Worm (Caenorhabditis elegans) whole organism, midembryonic: Measurements from ENCODE around the gene R08C7.8.

Source experiments
- T22C8.4 ChIP-seq: fragments of 200-800 bp; sonication (Bioruptor generic); IDR thresholded peaks from 2 replicates; pipeline ENCODE4 v1.3.6; 2022; ENCODE audit warnings: missing genetic modification characterization, missing compliant biosample characterization
- cog-1 ChIP-seq: sonication (generic microtip); optimal IDR thresholded peaks from 2 replicates; lab custom pipeline; 2016; ENCODE audit warnings: missing genetic modification characterization, missing compliant biosample characterization
- flt-1 ChIP-seq: fragments of 200-800 bp; sonication (Bioruptor generic); IDR thresholded peaks from 2 replicates; pipeline ENCODE4 v1.3.6; 2022; ENCODE audit warnings: missing genetic modification characterization, missing compliant biosample characterization
- klf-2 ChIP-seq: fragments of 200-800 bp; sonication (Bioruptor generic); conservative IDR thresholded peaks from 2 replicates; pipeline ENCODE4 v1.3.6; 2022; ENCODE audit warnings: missing genetic modification reagents, missing genetic modification characterization, missing compliant biosample characterization
- med-1 ChIP-seq: sonication (generic microtip); optimal IDR thresholded peaks from 2 replicates; lab custom pipeline; 2017; ENCODE audit warnings: missing genetic modification characterization, mild to moderate bottlenecking, missing compliant biosample characterization, antibody characterized with exemption, missing genetic modification reagents; ENCODE audit not compliant: insufficient read depth
- ref-1 ChIP-seq: fragments of 200-800 bp; sonication (Bioruptor generic); conservative IDR thresholded peaks from 2 replicates; pipeline ENCODE4 v1.3.6; 2022; ENCODE audit warnings: missing genetic modification reagents, missing genetic modification characterization, missing compliant biosample characterization
- tab-1 ChIP-seq: fragments of 200-800 bp; sonication (Bioruptor generic); IDR thresholded peaks from 2 replicates; pipeline ENCODE4 v1.3.6; 2022; ENCODE audit warnings: missing genetic modification characterization, missing compliant biosample characterization
- ztf-23 ChIP-seq: fragments of 200-800 bp; sonication (Bioruptor generic); IDR thresholded peaks from 2 replicates; pipeline ENCODE4 v1.3.6; 2022; ENCODE audit warnings: missing genetic modification reagents, missing genetic modification characterization, missing compliant biosample characterization
- ztf-29 ChIP-seq: fragments of 200-800 bp; sonication (Bioruptor generic); IDR thresholded peaks from 2 replicates; pipeline ENCODE4 v1.3.6; 2022; ENCODE audit warnings: missing genetic modification reagents, missing genetic modification characterization, missing compliant biosample characterization

Gene R08C7.8

DNA sequence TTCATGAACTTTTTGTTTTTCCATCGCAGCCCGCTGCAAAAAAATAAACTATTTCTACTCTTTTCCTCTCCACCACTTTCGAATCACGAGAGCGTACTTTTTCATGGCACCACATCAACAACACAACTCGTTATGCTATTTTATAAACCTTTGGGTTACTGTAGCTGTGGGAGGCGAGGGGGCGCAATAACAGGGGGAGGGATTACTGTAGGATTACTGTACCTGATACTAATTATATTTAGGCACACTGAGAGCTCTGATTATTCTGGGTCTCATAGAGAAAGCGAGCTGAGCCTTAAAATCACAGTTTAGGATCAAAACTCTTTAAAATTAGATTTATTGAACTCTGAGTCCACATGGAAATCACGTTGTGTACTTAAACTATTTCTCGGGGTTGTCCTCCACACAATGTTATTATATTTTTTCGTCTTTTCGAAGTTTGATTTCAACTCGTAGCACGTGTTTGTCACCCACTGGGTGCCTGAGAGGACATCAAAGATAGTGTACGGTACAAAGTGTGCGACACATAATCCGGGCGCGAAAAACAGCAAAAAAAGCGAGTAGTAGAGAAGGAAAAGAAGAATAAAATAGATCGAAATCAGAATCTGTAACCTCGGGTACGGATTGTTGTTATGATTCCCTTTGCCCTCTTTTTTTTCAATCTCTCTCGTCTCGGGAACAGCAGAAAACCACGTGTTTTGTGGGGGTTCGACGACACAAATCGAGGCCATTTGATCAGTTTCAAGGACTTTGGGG, 38.3 kb upstream of the R08C7.8 start:
- TF ChIP-seq flt-1 (GFP tag; lab: Robert Waterston, UW) (no peak), ref-1 (GFP tag; lab: Robert Waterston, UW) (no peak), T22C8.4 (no peak), ztf-23 (GFP tag; lab: Robert Waterston, UW) (no peak), med-1 (no peak), cog-1 (tag; lab: Kevin White, UChicago) (no peak)

DNA sequence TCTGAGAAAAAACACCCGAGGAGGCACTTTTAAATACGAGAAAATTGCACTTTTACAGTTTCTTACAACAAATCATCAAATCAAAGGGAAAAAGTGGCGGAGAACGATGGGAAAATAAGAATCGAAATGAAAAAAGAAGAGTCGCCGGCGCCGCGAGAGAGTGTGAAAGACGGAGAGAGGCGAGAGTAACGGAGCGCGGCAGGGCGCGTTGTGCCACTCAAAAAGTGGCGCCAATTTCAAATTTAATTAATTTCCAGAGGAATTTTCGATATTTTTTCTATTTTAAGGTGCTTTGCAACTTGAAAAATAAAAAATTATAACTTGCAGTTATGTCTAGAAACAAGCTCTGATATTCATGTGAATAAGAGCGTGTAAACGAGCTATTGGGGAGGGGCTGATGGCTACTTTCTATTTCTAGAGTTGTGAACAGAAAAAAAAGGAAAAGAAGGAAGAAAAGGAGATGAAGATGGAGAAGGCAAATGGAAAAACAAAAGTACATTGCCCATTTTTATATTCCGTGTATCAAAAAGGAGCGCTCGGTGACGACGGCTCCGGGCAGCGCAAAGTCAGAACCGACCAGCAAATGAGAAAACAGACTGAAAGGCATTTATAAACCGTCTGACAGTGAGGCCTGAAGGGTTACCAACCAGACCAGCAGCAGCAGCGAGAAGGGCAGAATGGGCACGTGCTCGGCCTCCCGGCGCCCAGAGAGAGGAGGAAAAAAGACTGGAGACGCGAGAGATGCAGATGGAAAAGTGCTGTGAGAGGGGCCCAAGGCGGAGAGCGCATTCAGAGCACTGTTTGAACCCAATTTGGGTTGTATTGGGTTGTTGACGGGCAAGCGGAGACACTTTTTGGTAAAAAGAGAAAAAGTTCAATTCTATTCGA, 36.8 kb upstream of the R08C7.8 start:
- TF ChIP-seq flt-1 (GFP tag; lab: Robert Waterston, UW) = no peak
- TF ChIP-seq tab-1 = no peak
- TF ChIP-seq ztf-23 (GFP tag; lab: Robert Waterston, UW) = no peak
- no peak for TF ChIP-seq ref-1 (GFP tag; lab: Robert Waterston, UW)
- no peak for TF ChIP-seq ztf-29 (GFP tag; lab: Robert Waterston, UW)
- TF ChIP-seq med-1 = no peak
- TF ChIP-seq klf-2 (GFP tag; lab: Robert Waterston, UW) = no peak
- TF ChIP-seq T22C8.4 = no peak
- no peak for TF ChIP-seq cog-1 (tag; lab: Kevin White, UChicago)

DNA sequence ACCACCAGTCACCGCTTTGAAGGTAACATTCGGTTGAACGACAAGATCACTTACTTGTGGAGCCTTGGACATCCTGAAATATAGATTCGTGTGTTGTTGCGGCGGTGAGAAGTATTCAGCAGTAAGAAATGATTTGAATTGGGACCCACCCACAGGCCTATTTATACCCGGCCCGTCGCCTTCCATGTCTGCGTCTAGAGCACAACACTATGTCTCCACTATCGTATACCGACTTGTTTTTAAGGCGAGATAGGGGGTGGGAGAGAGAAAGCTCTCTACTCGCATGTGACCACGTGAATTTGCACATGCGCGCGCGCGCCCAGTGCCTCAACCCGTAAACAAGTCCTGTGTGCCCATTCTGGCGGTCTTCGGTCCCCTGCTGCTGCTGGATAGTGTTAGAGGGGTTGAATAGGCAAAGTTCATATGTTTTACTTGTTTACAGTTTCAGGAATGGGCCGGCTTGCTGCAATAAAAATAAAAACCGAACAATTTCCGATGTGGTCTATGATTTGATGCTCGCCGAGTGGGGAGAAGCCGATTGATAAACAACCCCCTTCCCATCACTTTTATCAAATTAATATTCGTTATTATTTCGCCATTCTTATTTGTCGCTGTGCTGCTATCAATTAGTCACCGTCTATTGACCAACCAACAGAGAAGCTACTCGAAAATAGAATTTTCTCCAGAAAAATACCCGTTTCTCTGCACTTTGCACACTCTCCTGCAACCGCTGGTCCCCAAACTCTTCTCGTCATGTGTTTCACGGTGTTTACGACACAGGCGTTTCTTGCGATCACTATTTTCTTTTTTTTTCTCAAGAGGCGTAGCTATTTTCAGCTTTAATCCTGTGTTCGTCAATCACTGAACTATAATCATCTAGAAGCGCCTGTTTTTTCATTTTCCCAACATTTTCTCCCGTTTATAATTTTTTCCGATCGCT, 35.7 kb upstream of the R08C7.8 start:
- TF ChIP-seq T22C8.4 = no peak
- TF ChIP-seq flt-1 (GFP tag; lab: Robert Waterston, UW) = peak; percentile 28; the same call in 1 of the 2 replicates
- TF ChIP-seq tab-1 = peak; percentile 63; the same call in 1 of the 2 replicates
- TF ChIP-seq ref-1 (GFP tag; lab: Robert Waterston, UW) = no peak; the same call in 1 of the 2 replicates

DNA sequence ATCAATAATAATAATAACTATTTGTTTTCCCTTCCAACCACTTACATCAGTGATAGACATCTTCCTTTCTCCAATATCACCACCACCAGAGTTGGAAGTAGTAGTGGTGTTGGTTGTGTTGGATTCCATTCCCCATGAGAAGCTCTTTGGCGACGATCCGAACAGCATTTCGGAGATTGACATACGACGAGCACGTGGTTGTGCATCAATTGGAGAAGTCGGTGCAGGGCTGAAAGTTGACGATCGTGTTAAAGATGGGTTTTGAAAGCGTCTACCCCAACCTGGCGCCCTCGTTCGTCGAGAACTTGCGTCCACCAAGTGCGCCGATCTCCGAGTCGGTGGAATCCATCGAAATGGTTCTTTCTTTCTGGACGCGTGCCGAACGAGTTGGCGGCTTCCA, 34.7 kb upstream of the R08C7.8 start:
- TF ChIP-seq ztf-23 (GFP tag; lab: Robert Waterston, UW) (no peak), ref-1 (GFP tag; lab: Robert Waterston, UW) (no peak), cog-1 (tag; lab: Kevin White, UChicago) (no peak), klf-2 (GFP tag; lab: Robert Waterston, UW) (no peak), med-1 (no peak), tab-1 (no peak), ztf-29 (GFP tag; lab: Robert Waterston, UW) (no peak), flt-1 (GFP tag; lab: Robert Waterston, UW) (no peak), T22C8.4 (no peak)

DNA sequence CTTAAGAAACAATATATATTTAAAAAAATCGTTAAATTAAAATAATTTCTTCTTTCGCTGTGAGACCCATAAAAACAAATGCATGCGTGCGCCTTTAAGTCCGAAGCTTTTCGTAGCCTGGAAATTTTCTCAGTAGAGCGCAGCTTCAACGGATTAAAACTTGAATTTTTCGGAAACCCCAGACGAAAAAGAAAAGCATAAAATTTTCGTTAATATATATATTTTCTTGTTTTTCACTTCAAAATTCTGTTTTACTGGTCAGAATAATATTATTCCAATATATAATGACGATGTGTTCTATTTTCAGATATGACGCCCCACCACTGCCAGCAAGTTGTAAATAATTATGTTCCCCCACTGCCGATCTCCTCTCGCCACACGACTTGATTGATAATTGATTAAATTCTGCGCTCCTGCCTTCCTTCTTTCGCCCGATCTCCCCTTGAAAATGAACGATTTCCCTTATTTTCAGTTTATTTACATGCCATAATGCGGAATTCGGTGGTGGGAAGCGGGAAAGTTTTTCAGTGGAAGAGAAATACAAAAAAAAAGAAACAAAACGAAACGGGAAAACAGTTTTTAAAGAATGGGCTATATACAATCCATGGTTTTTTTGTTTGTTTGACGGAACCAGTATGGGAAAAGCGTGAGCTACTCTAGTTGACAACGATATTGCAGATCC, 33.8 kb upstream of the R08C7.8 start:
- no peak for TF ChIP-seq ztf-23 (GFP tag; lab: Robert Waterston, UW)
- no peak for TF ChIP-seq flt-1 (GFP tag; lab: Robert Waterston, UW)
- no peak for TF ChIP-seq T22C8.4
- 0 out of 2 replicates have a peak, but pooled peaks have one; percentile 17 for TF ChIP-seq ztf-29 (GFP tag; lab: Robert Waterston, UW)
- TF ChIP-seq med-1 = no peak

DNA sequence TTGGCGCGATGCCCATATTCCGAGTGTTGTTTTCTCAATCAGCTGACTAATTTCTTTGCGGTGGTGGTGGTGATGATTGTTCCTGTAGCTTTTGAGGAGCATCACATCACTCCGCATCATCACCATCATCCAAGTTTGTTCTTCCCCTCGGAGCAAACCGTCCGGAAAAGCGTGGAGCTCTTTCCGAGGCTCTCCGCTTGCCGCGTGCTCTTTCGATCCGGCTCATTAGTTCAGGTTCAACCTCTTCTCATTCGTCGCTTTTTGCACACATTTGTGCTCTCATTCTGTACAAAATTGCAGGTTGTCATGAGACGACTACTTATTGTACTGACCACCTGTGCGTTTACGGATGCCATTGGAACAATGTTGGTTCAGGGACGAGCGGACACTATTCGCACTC, 30.8 kb upstream of the R08C7.8 start, which contains the start of gene M01H9.5:
TSS of gene M01H9.5 (plus strand) at position 301 of the 400 bp plus-strand sequence.
- TF ChIP-seq T22C8.4 = no peak
- TF ChIP-seq flt-1 (GFP tag; lab: Robert Waterston, UW) = no peak
- no peak for TF ChIP-seq ztf-23 (GFP tag; lab: Robert Waterston, UW)
- no peak for TF ChIP-seq ref-1 (GFP tag; lab: Robert Waterston, UW)
- no peak for TF ChIP-seq cog-1 (tag; lab: Kevin White, UChicago)
- no peak for TF ChIP-seq klf-2 (GFP tag; lab: Robert Waterston, UW)
- TF ChIP-seq ztf-29 (GFP tag; lab: Robert Waterston, UW) = no peak
- TF ChIP-seq med-1 = no peak
- no peak for TF ChIP-seq tab-1

DNA sequence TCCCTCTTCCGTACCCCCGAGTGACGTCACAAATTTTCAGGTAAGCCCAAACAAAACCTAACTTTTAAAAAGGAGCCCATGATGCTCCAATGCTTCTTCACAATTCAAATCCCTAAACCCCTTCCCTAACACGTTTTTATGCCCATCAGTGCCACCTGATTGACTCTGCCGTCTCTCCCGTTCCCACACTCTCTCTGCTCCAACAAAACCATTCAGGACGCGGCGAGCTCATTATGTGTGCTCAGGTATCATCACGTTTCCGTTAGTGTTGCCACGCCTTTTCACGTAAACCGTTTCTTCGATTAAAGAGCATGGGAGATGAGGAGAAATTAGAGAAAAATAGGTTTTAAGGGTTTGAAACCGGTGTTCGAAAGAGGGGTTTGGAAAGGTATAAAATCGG, 28.8 kb upstream of the R08C7.8 start, which contains the start of gene M01H9.2:
TSS of gene M01H9.2 (minus strand) at position 101 of the 400 bp plus-strand sequence.
- TF ChIP-seq T22C8.4 = no peak
- TF ChIP-seq tab-1 = no peak
- TF ChIP-seq klf-2 (GFP tag; lab: Robert Waterston, UW) = no peak
- TF ChIP-seq med-1 = no peak
- no peak for TF ChIP-seq flt-1 (GFP tag; lab: Robert Waterston, UW)
- no peak for TF ChIP-seq ref-1 (GFP tag; lab: Robert Waterston, UW)
- TF ChIP-seq ztf-29 (GFP tag; lab: Robert Waterston, UW) = no peak
- TF ChIP-seq cog-1 (tag; lab: Kevin White, UChicago) = no peak
- TF ChIP-seq ztf-23 (GFP tag; lab: Robert Waterston, UW) = no peak

DNA sequence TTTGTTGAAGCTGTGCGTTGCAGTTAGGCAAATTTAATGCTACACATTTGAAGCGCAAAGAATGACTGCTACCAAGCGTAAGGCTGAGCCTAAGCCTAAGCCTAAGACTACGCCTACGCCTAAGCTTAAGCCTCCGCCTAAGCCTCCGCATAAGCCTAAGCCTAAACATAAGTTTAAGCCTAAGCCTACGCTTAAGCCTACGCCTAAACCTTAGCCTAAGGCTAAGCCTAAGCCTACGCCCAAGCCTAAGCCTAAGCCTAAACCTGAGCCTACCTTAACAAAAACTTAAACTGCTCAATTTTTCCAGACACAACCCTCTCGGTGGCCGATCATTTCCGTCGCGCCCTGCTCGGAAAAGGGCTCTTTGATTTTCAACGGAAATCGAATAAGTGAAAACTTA, 25.0 kb upstream of the R08C7.8 start:
- TF ChIP-seq ref-1 (GFP tag; lab: Robert Waterston, UW) (no peak), T22C8.4 (no peak), ztf-29 (GFP tag; lab: Robert Waterston, UW) (no peak), cog-1 (tag; lab: Kevin White, UChicago) (no peak), klf-2 (GFP tag; lab: Robert Waterston, UW) (no peak), ztf-23 (GFP tag; lab: Robert Waterston, UW) (no peak), med-1 (no peak)
